Worm (Caenorhabditis elegans): ENCODE data around the gene col-102.

col-102 gene

ce11 chrIV:607628-608027 is 3.4 kb downstream of the col-102 start:
- no peak for TF ChIP-seq dox-1 (GFP tag; IDR thresholded peaks at IDR 0.05)
- TF ChIP-seq ztf-6 (GFP tag; IDR thresholded peaks at IDR 0.05) = no peak
- TF ChIP-seq snpc-1.3 (tag; optimal IDR thresholded peaks at IDR 0.05; ENCODE audit: insufficient read depth) = no peak
- TF ChIP-seq F37B4.10 (GFP tag; IDR thresholded peaks at IDR 0.05) = no peak
- TF ChIP-seq madf-10 (tag; optimal IDR thresholded peaks at IDR 0.05) = no peak
- TF ChIP-seq ceh-40 (GFP tag; IDR thresholded peaks at IDR 0.05) = no peak

- TF ChIP-seq attf-3 (GFP tag; conservative IDR thresholded peaks at IDR 0.05) = no peak
- no peak for TF ChIP-seq T07F8.4 (tag; optimal IDR thresholded peaks at IDR 0.05)
- TF ChIP-seq him-1 (tag; optimal IDR thresholded peaks at IDR 0.05) = no peak
- no peak for TF ChIP-seq B0261.1 (tag; optimal IDR thresholded peaks at IDR 0.05)
- no peak for TF ChIP-seq efl-1 (GFP tag; optimal IDR thresholded peaks at IDR 0.05)
- no peak for TF ChIP-seq ceh-79 (tag; optimal IDR thresholded peaks at IDR 0.05)
- no peak for TF ChIP-seq unc-62 (GFP tag; optimal IDR thresholded peaks at IDR 0.05)
- TF ChIP-seq egrh-3 (GFP tag; IDR thresholded peaks at IDR 0.05) = no peak
- no peak for TF ChIP-seq ztf-18 (tag; optimal IDR thresholded peaks at IDR 0.05)
- TF ChIP-seq Y53G8AR.9 (GFP tag; conservative IDR thresholded peaks at IDR 0.05) = no peak
- no peak for TF ChIP-seq zfh-2 (GFP tag; conservative IDR thresholded peaks at IDR 0.05)
Measured at ce11 chrIV:613155-613554, 8.9 kb downstream of the col-102 start.

DNA sequence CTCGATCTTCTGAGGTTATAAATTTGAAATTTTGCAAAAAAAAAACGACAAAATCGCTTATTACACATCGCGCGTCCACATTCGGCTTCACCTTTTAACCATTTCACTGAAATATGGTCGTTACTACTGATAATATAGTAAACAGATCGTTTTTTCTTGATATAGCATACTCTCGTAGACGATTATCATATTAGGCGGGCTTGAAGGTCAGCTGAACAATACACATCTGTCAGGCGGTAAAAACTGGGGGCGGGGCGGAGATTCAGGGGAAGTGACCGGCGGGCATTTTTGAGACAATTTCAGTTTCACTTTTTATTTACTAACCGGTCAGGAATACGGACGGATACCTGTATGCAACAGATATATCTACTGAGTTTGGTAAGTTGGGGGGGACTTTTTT is 11.0 kb downstream of the col-102 start, which contains the start of gene C18H7.1:
Gene C18H7.1, plus strand, starts transcription at position 301 of the 400 bp plus-strand sequence.
- TF ChIP-seq ztf-28 (GFP tag; IDR thresholded peaks at IDR 0.05) (no peak), unc-62 (GFP tag; optimal IDR thresholded peaks at IDR 0.05) (no peak), snpc-1.3 (tag; optimal IDR thresholded peaks at IDR 0.05; ENCODE audit: insufficient read depth) (no peak), fkh-3 (tag; optimal IDR thresholded peaks at IDR 0.05) (no peak), hlh-26 (GFP tag; conservative IDR thresholded peaks at IDR 0.05) (no peak), K12H6.12 (tag; optimal IDR thresholded peaks at IDR 0.05) (no peak), T26A5.8 (tag; optimal IDR thresholded peaks at IDR 0.05) (no peak), tlf-1 (GFP tag; optimal IDR thresholded peaks at IDR 0.05) (no peak), aptf-2 (GFP tag; conservative IDR thresholded peaks at IDR 0.05) (no peak), ceh-79 (tag; optimal IDR thresholded peaks at IDR 0.05) (no peak), nhr-179 (tag; optimal IDR thresholded peaks at IDR 0.05) (no peak), mxl-1 (tag; optimal IDR thresholded peaks at IDR 0.05) (no peak), mes-4 (tag; optimal IDR thresholded peaks at IDR 0.05) (no peak), atf-7 (tag; optimal IDR thresholded peaks at IDR 0.05) (no peak), let-526 (GFP tag; IDR thresholded peaks at IDR 0.05) (no peak), hrde-1 (tag; optimal IDR thresholded peaks at IDR 0.05; ENCODE audit: borderline replicate concordance) (no peak), ceh-91 (GFP tag; IDR thresholded peaks at IDR 0.05) (no peak)

ce11 chrIV:619766-620165 is 15.5 kb downstream of the col-102 start:
- TF ChIP-seq F39B2.1 (GFP tag; IDR thresholded peaks at IDR 0.05) (no peak), B0019.2 (GFP tag; conservative IDR thresholded peaks at IDR 0.05) (no peak), egl-18 (GFP tag; IDR thresholded peaks at IDR 0.05) (no peak)

DNA sequence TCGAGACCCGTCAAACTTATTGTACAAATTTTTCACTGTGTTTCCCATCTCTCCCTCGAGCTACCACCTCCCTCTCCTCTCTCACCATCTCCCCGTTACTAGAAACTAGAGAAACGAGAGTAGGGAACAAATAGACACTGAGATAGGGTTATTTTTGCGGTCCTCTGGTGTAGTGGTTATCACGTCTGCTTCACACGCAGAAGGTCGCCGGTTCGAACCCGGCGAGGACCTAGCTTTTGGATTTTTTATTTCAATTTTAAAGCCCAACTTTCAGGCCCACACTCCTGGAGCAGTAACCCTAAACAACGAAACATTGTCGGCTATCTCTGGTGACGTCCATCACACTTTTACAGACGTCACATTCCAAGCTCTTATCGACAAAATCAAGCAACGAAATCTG is 16.1 kb downstream of the col-102 start:
- TF ChIP-seq snpc-3.4 (tag; optimal IDR thresholded peaks at IDR 0.05) (peak; percentile 73), ceh-100 (GFP tag; IDR thresholded peaks at IDR 0.05) (0 out of 2 replicates have a peak, but pooled peaks have one; percentile 26), C17E4.6 (GFP tag; IDR thresholded peaks at IDR 0.05) (no peak), Y79H2A.3 (GFP tag; conservative IDR thresholded peaks at IDR 0.05) (no peak), him-1 (tag; optimal IDR thresholded peaks at IDR 0.05) (peak; percentile 75), dpff-1 (tag; optimal IDR thresholded peaks at IDR 0.05) (no peak), nhr-27 (tag; optimal IDR thresholded peaks at IDR 0.05) (no peak), lin-54 (GFP tag; optimal IDR thresholded peaks at IDR 0.05) (peak; percentile 58), bed-2 (GFP tag; IDR thresholded peaks at IDR 0.05) (no peak), Y56A3A.18 (GFP tag; IDR thresholded peaks at IDR 0.05) (0 out of 2 replicates have a peak, but pooled peaks have one; percentile 60), fkh-3 (tag; optimal IDR thresholded peaks at IDR 0.05) (no peak), aptf-3 (GFP tag; IDR thresholded peaks at IDR 0.05) (peak; percentile 82; the same call in 1 of the 2 replicates), attf-3 (GFP tag; conservative IDR thresholded peaks at IDR 0.05) (no peak)
